Worm (Caenorhabditis elegans): ENCODE measurements around the gene cyn-16.

Gene cyn-16

ce11 chrII:12059872-12060271 lies 23.3 kb upstream of the cyn-16 start:
- TF ChIP-seq tab-1 (GFP tag; IDR thresholded peaks at IDR 0.05) (no peak), cog-1 (tag; optimal IDR thresholded peaks at IDR 0.05) (no peak), T22C8.4 (GFP tag; IDR thresholded peaks at IDR 0.05) (no peak), ztf-23 (GFP tag; IDR thresholded peaks at IDR 0.05) (no peak), med-1 (GFP tag; optimal IDR thresholded peaks at IDR 0.05; ENCODE audit: insufficient read depth) (no peak), flt-1 (GFP tag; IDR thresholded peaks at IDR 0.05) (no peak), ref-1 (GFP tag; conservative IDR thresholded peaks at IDR 0.05) (no peak), klf-2 (GFP tag; conservative IDR thresholded peaks at IDR 0.05) (no peak), ztf-29 (GFP tag; IDR thresholded peaks at IDR 0.05) (no peak)

ce11 chrII:12058298-12058697 lies 21.8 kb upstream of the cyn-16 start:
- TF ChIP-seq T22C8.4 (GFP tag; IDR thresholded peaks at IDR 0.05) (no peak), ref-1 (GFP tag; conservative IDR thresholded peaks at IDR 0.05) (no peak), cog-1 (tag; optimal IDR thresholded peaks at IDR 0.05) (no peak), ztf-29 (GFP tag; IDR thresholded peaks at IDR 0.05) (no peak), tab-1 (GFP tag; IDR thresholded peaks at IDR 0.05) (no peak)

- TF ChIP-seq tab-1 (GFP tag; IDR thresholded peaks at IDR 0.05) (no peak), flt-1 (GFP tag; IDR thresholded peaks at IDR 0.05) (no peak), cog-1 (tag; optimal IDR thresholded peaks at IDR 0.05) (no peak)
Measured at ce11 chrII:12055408-12056140, 19.0 kb upstream of the cyn-16 start.

- no peak for TF ChIP-seq cog-1 (tag; optimal IDR thresholded peaks at IDR 0.05)
- TF ChIP-seq med-1 (GFP tag; optimal IDR thresholded peaks at IDR 0.05; ENCODE audit: insufficient read depth) = no peak
- TF ChIP-seq ref-1 (GFP tag; conservative IDR thresholded peaks at IDR 0.05) = no peak
- no peak for TF ChIP-seq ztf-23 (GFP tag; IDR thresholded peaks at IDR 0.05)
- TF ChIP-seq klf-2 (GFP tag; conservative IDR thresholded peaks at IDR 0.05) = no peak
- no peak for TF ChIP-seq ztf-29 (GFP tag; IDR thresholded peaks at IDR 0.05)
- TF ChIP-seq flt-1 (GFP tag; IDR thresholded peaks at IDR 0.05) = no peak
Measured at ce11 chrII:12054558-12054957, 18.0 kb upstream of the cyn-16 start.

- TF ChIP-seq med-1 (GFP tag; optimal IDR thresholded peaks at IDR 0.05; ENCODE audit: insufficient read depth) (no peak), ztf-29 (GFP tag; IDR thresholded peaks at IDR 0.05) (no peak), T22C8.4 (GFP tag; IDR thresholded peaks at IDR 0.05) (no peak), flt-1 (GFP tag; IDR thresholded peaks at IDR 0.05) (no peak), ref-1 (GFP tag; conservative IDR thresholded peaks at IDR 0.05) (no peak), cog-1 (tag; optimal IDR thresholded peaks at IDR 0.05) (no peak), tab-1 (GFP tag; IDR thresholded peaks at IDR 0.05) (no peak), klf-2 (GFP tag; conservative IDR thresholded peaks at IDR 0.05) (no peak), ztf-23 (GFP tag; IDR thresholded peaks at IDR 0.05) (no peak)
Measured at ce11 chrII:12054150-12054549, 17.6 kb upstream of the cyn-16 start.

ce11 chrII:12053486-12053885 lies 16.9 kb upstream of the cyn-16 start:
- TF ChIP-seq T22C8.4 (GFP tag; IDR thresholded peaks at IDR 0.05) (no peak), tab-1 (GFP tag; IDR thresholded peaks at IDR 0.05) (no peak), med-1 (GFP tag; optimal IDR thresholded peaks at IDR 0.05; ENCODE audit: insufficient read depth) (no peak), klf-2 (GFP tag; conservative IDR thresholded peaks at IDR 0.05) (no peak), ztf-29 (GFP tag; IDR thresholded peaks at IDR 0.05) (no peak), cog-1 (tag; optimal IDR thresholded peaks at IDR 0.05) (no peak), flt-1 (GFP tag; IDR thresholded peaks at IDR 0.05) (no peak), ref-1 (GFP tag; conservative IDR thresholded peaks at IDR 0.05) (no peak), ztf-23 (GFP tag; IDR thresholded peaks at IDR 0.05) (no peak)

ce11 chrII:12052924-12053323 lies 16.4 kb upstream of the cyn-16 start:
- no peak for TF ChIP-seq tab-1 (GFP tag; IDR thresholded peaks at IDR 0.05)
- TF ChIP-seq cog-1 (tag; optimal IDR thresholded peaks at IDR 0.05) = no peak
- TF ChIP-seq med-1 (GFP tag; optimal IDR thresholded peaks at IDR 0.05; ENCODE audit: insufficient read depth) = no peak
- TF ChIP-seq ztf-23 (GFP tag; IDR thresholded peaks at IDR 0.05) = no peak
- TF ChIP-seq klf-2 (GFP tag; conservative IDR thresholded peaks at IDR 0.05) = no peak
- no peak for TF ChIP-seq flt-1 (GFP tag; IDR thresholded peaks at IDR 0.05)
- no peak for TF ChIP-seq T22C8.4 (GFP tag; IDR thresholded peaks at IDR 0.05)
- TF ChIP-seq ztf-29 (GFP tag; IDR thresholded peaks at IDR 0.05) = no peak
- no peak for TF ChIP-seq ref-1 (GFP tag; conservative IDR thresholded peaks at IDR 0.05)

- TF ChIP-seq med-1 (GFP tag; optimal IDR thresholded peaks at IDR 0.05; ENCODE audit: insufficient read depth) = no peak
- no peak for TF ChIP-seq cog-1 (tag; optimal IDR thresholded peaks at IDR 0.05)
- no peak for TF ChIP-seq ztf-29 (GFP tag; IDR thresholded peaks at IDR 0.05)
- no peak for TF ChIP-seq T22C8.4 (GFP tag; IDR thresholded peaks at IDR 0.05)
- TF ChIP-seq tab-1 (GFP tag; IDR thresholded peaks at IDR 0.05) = no peak
- TF ChIP-seq klf-2 (GFP tag; conservative IDR thresholded peaks at IDR 0.05) = no peak
- TF ChIP-seq flt-1 (GFP tag; IDR thresholded peaks at IDR 0.05) = no peak
- no peak for TF ChIP-seq ref-1 (GFP tag; conservative IDR thresholded peaks at IDR 0.05)
- TF ChIP-seq ztf-23 (GFP tag; IDR thresholded peaks at IDR 0.05) = no peak
Measured at ce11 chrII:12052136-12052535, 15.6 kb upstream of the cyn-16 start.

ce11 chrII:12051601-12052000 lies 15.1 kb upstream of the cyn-16 start:
- TF ChIP-seq tab-1 (GFP tag; IDR thresholded peaks at IDR 0.05) = no peak
- TF ChIP-seq T22C8.4 (GFP tag; IDR thresholded peaks at IDR 0.05) = no peak
- no peak for TF ChIP-seq flt-1 (GFP tag; IDR thresholded peaks at IDR 0.05)
- TF ChIP-seq med-1 (GFP tag; optimal IDR thresholded peaks at IDR 0.05; ENCODE audit: insufficient read depth) = no peak
- no peak for TF ChIP-seq ztf-23 (GFP tag; IDR thresholded peaks at IDR 0.05)
- no peak for TF ChIP-seq ref-1 (GFP tag; conservative IDR thresholded peaks at IDR 0.05)
- no peak for TF ChIP-seq cog-1 (tag; optimal IDR thresholded peaks at IDR 0.05)
- TF ChIP-seq klf-2 (GFP tag; conservative IDR thresholded peaks at IDR 0.05) = no peak
- TF ChIP-seq ztf-29 (GFP tag; IDR thresholded peaks at IDR 0.05) = no peak

- TF ChIP-seq med-1 (GFP tag; optimal IDR thresholded peaks at IDR 0.05; ENCODE audit: insufficient read depth) (no peak), klf-2 (GFP tag; conservative IDR thresholded peaks at IDR 0.05) (no peak), ztf-29 (GFP tag; IDR thresholded peaks at IDR 0.05) (no peak), T22C8.4 (GFP tag; IDR thresholded peaks at IDR 0.05) (no peak), ztf-23 (GFP tag; IDR thresholded peaks at IDR 0.05) (no peak), ref-1 (GFP tag; conservative IDR thresholded peaks at IDR 0.05) (no peak), cog-1 (tag; optimal IDR thresholded peaks at IDR 0.05) (no peak), flt-1 (GFP tag; IDR thresholded peaks at IDR 0.05) (no peak), tab-1 (GFP tag; IDR thresholded peaks at IDR 0.05) (no peak)
Measured at ce11 chrII:12050607-12051006, 14.1 kb upstream of the cyn-16 start.

Data from whole organism, midembryonic.